Worm (Caenorhabditis elegans) whole organism, L2 larva: Measurements from ENCODE around the gene gbh-1.

Experiments used
- ceh-82 ChIP-seq: fragments of 150-350 bp; optimal IDR thresholded peaks from 2 replicates; lab custom pipeline; 2014; ENCODE audit warnings: missing biosample characterization, missing genetic modification characterization
- nhr-23 ChIP-seq: fragments of 150-350 bp; optimal IDR thresholded peaks from 2 replicates; lab custom pipeline; 2014; ENCODE audit warnings: missing biosample characterization, missing genetic modification reagents, missing genetic modification characterization
- nhr-237 ChIP-seq: fragments of 150-350 bp; optimal IDR thresholded peaks from 2 replicates; lab custom pipeline; 2014; ENCODE audit warnings: missing biosample characterization, missing genetic modification characterization
- nhr-25 ChIP-seq: fragments of 150-350 bp; sonication (generic microtip); optimal IDR thresholded peaks from 3 replicates; lab custom pipeline; 2014; ENCODE audit warnings: missing biosample characterization, missing genetic modification characterization
- sem-4 ChIP-seq: fragments of 150-350 bp; optimal IDR thresholded peaks from 2 replicates; lab custom pipeline; 2014; ENCODE audit warnings: missing biosample characterization, missing genetic modification reagents, missing genetic modification characterization
- unc-62 ChIP-seq: fragments of 150-350 bp; optimal IDR thresholded peaks from 2 replicates; lab custom pipeline; 2014; ENCODE audit warnings: missing biosample characterization, missing genetic modification reagents, missing genetic modification characterization
- ztf-11 ChIP-seq: sonication (generic microtip); optimal IDR thresholded peaks from 2 replicates; lab custom pipeline; 2017; ENCODE audit warnings: missing biosample characterization, missing genetic modification characterization

ce11 chrII:10654435-10654834 is 39.2 kb downstream of the gbh-1 start:
- no peak for TF ChIP-seq nhr-237 (tag; lab: Kevin White, UChicago)
- TF ChIP-seq ceh-82 (tag; lab: Kevin White, UChicago) = no peak
- no peak for TF ChIP-seq ztf-11
- no peak for TF ChIP-seq nhr-23 (tag; lab: Kevin White, UChicago)
- no peak for TF ChIP-seq unc-62 (GFP tag; lab: Kevin White, UChicago)
- TF ChIP-seq nhr-25 = no peak
- TF ChIP-seq sem-4 (tag; lab: Kevin White, UChicago) = no peak
